Worm (Caenorhabditis elegans) whole organism, young adult: ENCODE results near the gene sam-4.

Experiments used
- D2030.7 ChIP-seq: fragments of 200-800 bp; sonication (Bioruptor generic); IDR thresholded peaks from 2 replicates; pipeline ENCODE4 v1.3.6; 2022; ENCODE audit warnings: missing genetic modification reagents, missing genetic modification characterization, missing compliant biosample characterization
- F23B12.7 ChIP-seq: sonication (generic microtip); optimal IDR thresholded peaks from 2 replicates; lab custom pipeline; 2017; ENCODE audit warnings: missing genetic modification characterization, mild to moderate bottlenecking, missing compliant biosample characterization, antibody characterized with exemption, moderate library complexity; ENCODE audit not compliant: insufficient read depth
- F39B2.1 ChIP-seq: fragments of 200-800 bp; sonication (Bioruptor generic); IDR thresholded peaks from 2 replicates; pipeline ENCODE4 v1.3.6; 2022; ENCODE audit warnings: missing genetic modification reagents, missing genetic modification characterization, missing compliant biosample characterization
- F49E8.2 ChIP-seq: sonication (generic microtip); optimal IDR thresholded peaks from 3 replicates; lab custom pipeline; 2017; ENCODE audit warnings: missing genetic modification characterization, mild to moderate bottlenecking, missing compliant biosample characterization, antibody characterized with exemption, moderate library complexity; ENCODE audit not compliant: insufficient read depth
- F57A8.1 ChIP-seq: fragments of 200-800 bp; sonication (Bioruptor generic); optimal IDR thresholded peaks from 2 replicates; lab custom pipeline; 2018; ENCODE audit warnings: mild to moderate bottlenecking, missing genetic modification characterization, moderate library complexity, missing compliant biosample characterization
- K12H6.12 ChIP-seq: fragments of 200-800 bp; sonication (Bioruptor generic); optimal IDR thresholded peaks from 2 replicates; lab custom pipeline; 2018; ENCODE audit warnings: mild to moderate bottlenecking, missing genetic modification characterization, missing compliant biosample characterization
- T07F8.4 ChIP-seq: sonication (generic microtip); optimal IDR thresholded peaks from 2 replicates; lab custom pipeline; 2016; ENCODE audit warnings: mild to moderate bottlenecking, missing genetic modification characterization, moderate library complexity, missing compliant biosample characterization
- ZK185.1 ChIP-seq: sonication (generic microtip); optimal IDR thresholded peaks from 2 replicates; lab custom pipeline; 2016; ENCODE audit warnings: mild to moderate bottlenecking, missing genetic modification characterization, missing compliant biosample characterization; ENCODE audit not compliant: poor library complexity, severe bottlenecking
- attf-3 ChIP-seq: fragments of 200-800 bp; sonication (Bioruptor generic); conservative IDR thresholded peaks from 2 replicates; pipeline ENCODE4 v1.3.6; 2022; ENCODE audit warnings: missing genetic modification reagents, missing genetic modification characterization, missing compliant biosample characterization
- bed-2 ChIP-seq: fragments of 200-800 bp; sonication (Bioruptor generic); IDR thresholded peaks from 2 replicates; pipeline ENCODE4 v1.3.6; 2022; ENCODE audit warnings: missing genetic modification reagents, missing genetic modification characterization, missing compliant biosample characterization
- ccch-3 ChIP-seq: fragments of 200-800 bp; sonication (Bioruptor generic); optimal IDR thresholded peaks from 2 replicates; lab custom pipeline; 2018; ENCODE audit warnings: mild to moderate bottlenecking, missing genetic modification characterization, missing compliant biosample characterization
- dox-1 ChIP-seq: fragments of 200-800 bp; sonication (Bioruptor generic); IDR thresholded peaks from 2 replicates; pipeline ENCODE4 v1.3.6; 2022; ENCODE audit warnings: missing genetic modification reagents, missing genetic modification characterization, missing compliant biosample characterization
- dpff-1 ChIP-seq: sonication (generic microtip); optimal IDR thresholded peaks from 2 replicates; lab custom pipeline; 2017; ENCODE audit warnings: mild to moderate bottlenecking, missing genetic modification characterization, missing compliant biosample characterization
- efl-1 ChIP-seq: fragments of 150-350 bp; optimal IDR thresholded peaks from 2 replicates; lab custom pipeline; 2014; ENCODE audit warnings: missing biosample characterization, missing genetic modification reagents, missing genetic modification characterization
- fkh-3 ChIP-seq: sonication (generic microtip); optimal IDR thresholded peaks from 2 replicates; lab custom pipeline; 2016; ENCODE audit warnings: mild to moderate bottlenecking, missing genetic modification characterization, missing compliant biosample characterization
- gei-17 ChIP-seq: fragments of 200-800 bp; sonication (Bioruptor generic); optimal IDR thresholded peaks from 2 replicates; lab custom pipeline; 2018; ENCODE audit warnings: mild to moderate bottlenecking, missing genetic modification characterization, missing compliant biosample characterization
- hlh-26 ChIP-seq: fragments of 200-800 bp; sonication (Bioruptor generic); conservative IDR thresholded peaks from 2 replicates; pipeline ENCODE4 v1.3.6; 2022; ENCODE audit warnings: missing genetic modification reagents, missing genetic modification characterization, missing compliant biosample characterization
- hmg-1.2 ChIP-seq: fragments of 200-800 bp; sonication (Bioruptor generic); IDR thresholded peaks from 2 replicates; pipeline ENCODE4 v1.3.6; 2022; ENCODE audit warnings: missing genetic modification reagents, missing genetic modification characterization, missing compliant biosample characterization
- hmg-20 ChIP-seq: fragments of 200-800 bp; sonication (Bioruptor generic); IDR thresholded peaks from 2 replicates; pipeline ENCODE4 v1.3.6; 2022; ENCODE audit warnings: missing genetic modification reagents, missing genetic modification characterization, missing compliant biosample characterization
- hsf-1 ChIP-seq: fragments of 200-800 bp; sonication (Bioruptor generic); IDR thresholded peaks from 2 replicates; pipeline ENCODE4 v1.3.6; 2022; ENCODE audit warnings: missing genetic modification reagents, missing genetic modification characterization, missing compliant biosample characterization
- lag-1 ChIP-seq: fragments of 200-800 bp; sonication (Bioruptor generic); IDR thresholded peaks from 2 replicates; pipeline ENCODE4 v1.3.6; 2022; ENCODE audit warnings: missing genetic modification reagents, missing genetic modification characterization, missing compliant biosample characterization
- lin-35 ChIP-seq, 3 experiments: fragments of 150-350 bp in 2 of 3; sonication (generic microtip) in 1 of 3; optimal IDR thresholded peaks; 2 replicates each; lab custom pipeline; 2014 to 2018; ENCODE audit warnings: missing biosample characterization in 3 of 3, missing genetic modification characterization in 3 of 3, missing genetic modification reagents in 3 of 3
- lin-40 ChIP-seq: sonication (generic microtip); optimal IDR thresholded peaks from 2 replicates; lab custom pipeline; 2016; ENCODE audit warnings: missing genetic modification characterization, mild to moderate bottlenecking, missing compliant biosample characterization, missing genotype, missing genetic modification reagents
- mxl-1 ChIP-seq: sonication (generic microtip); optimal IDR thresholded peaks from 2 replicates; lab custom pipeline; 2016; ENCODE audit warnings: missing genetic modification characterization, missing compliant biosample characterization
- nfya-2 ChIP-seq: fragments of 200-800 bp; sonication (Bioruptor generic); IDR thresholded peaks from 2 replicates; pipeline ENCODE4 v1.3.6; 2022; ENCODE audit warnings: missing genetic modification reagents, missing genetic modification characterization, missing compliant biosample characterization
- nhr-90 ChIP-seq: sonication (generic microtip); optimal IDR thresholded peaks from 2 replicates; lab custom pipeline; 2016; ENCODE audit warnings: missing genotype, mild to moderate bottlenecking, missing genetic modification characterization, missing compliant biosample characterization
- pbrm-1 ChIP-seq: fragments of 200-800 bp; sonication (Bioruptor generic); IDR thresholded peaks from 2 replicates; pipeline ENCODE4 v1.3.6; 2022; ENCODE audit warnings: missing genetic modification reagents, missing genetic modification characterization, missing compliant biosample characterization
- pha-4 ChIP-seq: fragments of 150-350 bp; sonication (generic microtip); optimal IDR thresholded peaks from 2 replicates; lab custom pipeline; 2014; ENCODE audit warnings: missing biosample characterization, missing genetic modification reagents, missing genetic modification characterization
- repo-1 ChIP-seq: sonication (generic microtip); optimal IDR thresholded peaks from 2 replicates; lab custom pipeline; 2017; ENCODE audit warnings: mild to moderate bottlenecking, missing genetic modification characterization, missing compliant biosample characterization
- snpc-1.1 ChIP-seq: sonication (generic microtip); optimal IDR thresholded peaks from 2 replicates; lab custom pipeline; 2017; ENCODE audit warnings: missing genetic modification characterization, mild to moderate bottlenecking, missing compliant biosample characterization, antibody characterized with exemption, moderate library complexity, missing genotype, missing genetic modification reagents; ENCODE audit not compliant: insufficient read depth
- snpc-1.3 ChIP-seq: sonication (generic microtip); optimal IDR thresholded peaks from 2 replicates; lab custom pipeline; 2017; ENCODE audit warnings: missing genetic modification characterization, mild to moderate bottlenecking, missing compliant biosample characterization, antibody characterized with exemption, moderate library complexity, missing genotype, missing genetic modification reagents; ENCODE audit not compliant: insufficient read depth
- snpc-3.4 ChIP-seq: sonication (generic microtip); optimal IDR thresholded peaks from 2 replicates; lab custom pipeline; 2017; ENCODE audit warnings: missing genetic modification characterization, mild to moderate bottlenecking, missing compliant biosample characterization, antibody characterized with exemption, moderate library complexity, missing genotype, missing genetic modification reagents
- snpc-4 ChIP-seq, 5 experiments: fragments of 150-350 bp in 1 of 5; sonication (generic microtip) in 4 of 5; optimal IDR thresholded peaks; 2 replicates each; lab custom pipeline; 2014 to 2018; ENCODE audit warnings: missing genetic modification characterization in 5 of 5, missing biosample characterization in 3 of 5, antibody characterized with exemption in 2 of 5, mild to moderate bottlenecking in 2 of 5, missing compliant biosample characterization in 2 of 5, missing genotype in 2 of 5, moderate library complexity in 2 of 5, missing genetic modification reagents in 1 of 5
- tbp1 ChIP-seq: fragments of 200-800 bp; sonication (Bioruptor generic); optimal IDR thresholded peaks from 2 replicates; lab custom pipeline; 2018; ENCODE audit warnings: mild to moderate bottlenecking, missing genetic modification characterization, missing compliant biosample characterization
- ztf-28 ChIP-seq: fragments of 200-800 bp; sonication (Bioruptor generic); IDR thresholded peaks from 2 replicates; pipeline ENCODE4 v1.3.6; 2022; ENCODE audit warnings: missing genetic modification reagents, missing genetic modification characterization, missing compliant biosample characterization

sam-4 gene

DNA sequence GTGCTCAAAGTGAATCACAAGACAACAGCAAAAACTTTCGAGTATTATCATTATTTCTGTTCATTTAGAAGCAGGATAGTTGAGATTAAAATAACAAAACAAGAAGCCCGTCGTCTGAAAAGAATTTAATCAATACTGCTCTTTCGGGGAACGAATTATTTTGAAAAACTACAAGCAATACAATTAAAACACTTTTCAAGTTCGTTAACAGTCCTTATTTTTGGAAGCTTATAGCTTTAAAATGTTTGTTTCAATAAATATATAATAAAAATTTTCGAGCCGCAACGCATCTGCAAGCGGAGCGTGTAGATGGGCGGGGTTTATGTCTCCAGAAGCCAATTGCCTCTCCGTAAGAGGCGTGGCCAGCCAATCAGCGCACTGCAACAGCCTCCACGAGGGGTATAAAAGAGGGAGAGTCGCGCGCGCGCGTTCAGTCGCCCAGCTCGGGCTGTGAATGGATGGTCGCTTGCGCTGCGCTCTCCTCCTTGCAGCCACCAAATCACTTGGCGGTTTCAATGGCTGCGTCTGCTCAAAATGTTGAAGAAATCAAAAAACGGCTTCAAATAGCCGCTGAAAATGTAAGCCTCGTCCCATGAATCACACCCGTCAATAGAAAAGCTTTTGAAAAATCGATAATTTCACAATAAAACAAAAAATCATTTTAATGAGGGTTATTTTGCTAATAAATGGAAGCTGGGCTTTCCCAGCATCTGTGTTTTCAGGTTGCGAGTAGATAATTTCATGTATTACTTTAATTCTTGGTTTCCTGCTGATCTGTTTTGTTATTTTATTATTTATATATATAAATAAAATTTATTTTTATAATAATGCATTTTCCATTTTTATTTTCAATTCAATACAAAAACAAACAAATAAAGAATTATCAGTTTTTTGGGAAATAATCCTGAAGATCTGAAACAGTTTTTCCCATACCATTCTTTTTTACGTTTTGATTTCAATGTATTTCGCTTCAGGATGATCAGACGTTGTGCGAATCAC, 11.9 kb upstream of the sam-4 start, which contains the start of the genes ift-43 and mdt-26 (continued):
- TF ChIP-seq F23B12.7 (tag; lab: Kevin White, UChicago) (peak; percentile 85), hmg-20 (peak; percentile 10; the same call in 1 of the 2 replicates), snpc-3.4 (tag; lab: Kevin White, UChicago) (no peak), lag-1 (GFP tag; lab: Robert Waterston, UW) (no peak), ccch-3 (GFP tag; lab: Kevin White, UChicago) (peak; percentile 32), dox-1 (GFP tag; lab: Robert Waterston, UW) (peak; percentile 87), ztf-28 (GFP tag; lab: Robert Waterston, UW) (peak; percentile 88), fkh-3 (tag; lab: Kevin White, UChicago) (no peak), pha-4 (tag; lab: Kevin White, UChicago) (no peak), hsf-1 (GFP tag; lab: Robert Waterston, UW) (no peak), nfya-2 (GFP tag; lab: Robert Waterston, UW) (peak; percentile 100), D2030.7 (peak; percentile 72), snpc-1.3 (tag; lab: Kevin White, UChicago) (peak; percentile 53), T07F8.4 (peak; percentile 32), F57A8.1 (peak; percentile 80), snpc-1.1 (tag; lab: Kevin White, UChicago) (no peak), F39B2.1 (no peak), gei-17 (peak; percentile 56), snpc-4 (GFP tag; optimal IDR thresholded peaks at IDR 0.05; lab: Kevin White, UChicago) (peak; percentile 59), snpc-4 (tag; optimal IDR thresholded peaks at IDR 0.05; lab: Kevin White, UChicago) (peak in 2 of 4 experiments; percentile 31 to 49), F49E8.2 (tag; lab: Kevin White, UChicago) (no peak), lin-40 (peak; percentile 87), bed-2 (peak; percentile 55; the same call in 1 of the 2 replicates), lin-35 (GFP tag; optimal IDR thresholded peaks at IDR 0.05; lab: Kevin White, UChicago) (peak in 2 of 3 experiments; percentile 0 to 60), ZK185.1 (tag; lab: Kevin White, UChicago) (peak; percentile 57), mxl-1 (tag; lab: Kevin White, UChicago) (no peak), attf-3 (GFP tag; lab: Robert Waterston, UW) (no peak), hlh-26 (GFP tag; lab: Robert Waterston, UW) (no peak), hmg-1.2 (peak; percentile 56), repo-1 (tag; lab: Kevin White, UChicago) (peak; percentile 65), efl-1 (GFP tag; lab: Kevin White, UChicago) (peak; percentile 44), dpff-1 (tag; lab: Kevin White, UChicago) (no peak)

DNA sequence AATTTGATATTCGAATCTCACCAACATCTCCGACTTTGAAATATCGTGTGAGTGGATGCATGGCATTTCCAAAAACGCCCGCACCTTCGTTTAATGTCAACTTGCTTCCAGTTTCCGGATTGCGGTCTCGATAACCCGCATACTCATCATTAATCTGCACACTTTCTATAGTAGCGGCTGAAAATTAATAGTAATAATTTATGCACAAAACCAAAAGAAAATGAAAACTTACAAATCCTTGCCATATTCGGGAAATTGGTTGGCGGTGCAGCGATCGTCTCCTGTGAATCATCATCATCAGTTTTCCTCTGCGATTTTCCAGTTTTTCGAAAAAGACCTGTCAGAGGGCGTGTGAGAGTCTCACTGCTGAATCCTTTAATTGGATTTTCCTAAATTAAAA, 11.1 kb upstream of the sam-4 start:
- TF ChIP-seq K12H6.12 (tag; lab: Kevin White, UChicago), result no peak
- no peak for TF ChIP-seq pbrm-1 (GFP tag; lab: Robert Waterston, UW)
- TF ChIP-seq tbp1 (GFP tag; lab: Kevin White, UChicago), result no peak
- no peak for TF ChIP-seq mxl-1 (tag; lab: Kevin White, UChicago)
- no peak for TF ChIP-seq hsf-1 (GFP tag; lab: Robert Waterston, UW)
- no peak for TF ChIP-seq nhr-90
